Fruit fly (Drosophila melanogaster) whole organism, embryonic: Measurements from ENCODE around the gene CG15514.

Experiments
- Atf6 ChIP-seq: fragments of 200-800 bp; sonication (Bioruptor generic); IDR thresholded peaks from 2 replicates; pipeline ENCODE4 v1.3.6; 2022; ENCODE audit warnings: missing biosample characterization, missing genetic modification characterization
- Bdp1 ChIP-seq: fragments of 200-800 bp; sonication (Bioruptor generic); optimal IDR thresholded peaks from 3 replicates; lab custom pipeline; 2016; ENCODE audit warnings: missing biosample characterization, missing genetic modification characterization
- CG10274 ChIP-seq: fragments of 200-800 bp; sonication (Bioruptor generic); optimal IDR thresholded peaks from 3 replicates; lab custom pipeline; 2017; ENCODE audit warnings: missing biosample characterization, mild to moderate bottlenecking, missing genetic modification characterization
- CG11093 ChIP-seq: fragments of 200-800 bp; sonication (Bioruptor generic); IDR thresholded peaks from 3 replicates; pipeline ENCODE4 v1.3.6; 2022; ENCODE audit warnings: missing biosample characterization, missing genetic modification characterization
- CG11695 ChIP-seq: fragments of 200-800 bp; sonication (Bioruptor generic); IDR thresholded peaks from 3 replicates; pipeline ENCODE4 v1.3.6; 2022; ENCODE audit warnings: missing biosample characterization, missing genetic modification characterization
- CG12391 ChIP-seq: fragments of 200-800 bp; sonication (Bioruptor generic); optimal IDR thresholded peaks from 3 replicates; lab custom pipeline; 2018; ENCODE audit warnings: missing biosample characterization, mild to moderate bottlenecking, missing genetic modification characterization, moderate library complexity
- CG13624 ChIP-seq: fragments of 200-800 bp; sonication (Bioruptor generic); optimal IDR thresholded peaks from 2 replicates; lab custom pipeline; 2016; ENCODE audit warnings: missing biosample characterization, missing genetic modification characterization
- CG14014 ChIP-seq: fragments of 200-800 bp; sonication (Bioruptor generic); IDR thresholded peaks from 2 replicates; pipeline ENCODE4 v1.3.6; 2022; ENCODE audit warnings: missing biosample characterization, missing genetic modification characterization
- CG14667 ChIP-seq: fragments of 200-800 bp; sonication (Bioruptor generic); IDR thresholded peaks from 2 replicates; pipeline ENCODE4 v1.3.6; 2022; ENCODE audit warnings: missing biosample characterization, missing genetic modification characterization
- CG1603 ChIP-seq: fragments of 200-800 bp; sonication (Bioruptor generic); optimal IDR thresholded peaks from 2 replicates; lab custom pipeline; 2019; ENCODE audit warnings: missing biosample characterization, mild to moderate bottlenecking, missing genetic modification characterization, moderate library complexity
- CG16779 ChIP-seq: fragments of 200-800 bp; sonication (Bioruptor generic); IDR thresholded peaks from 2 replicates; pipeline ENCODE4 v1.3.6; 2022; ENCODE audit warnings: missing biosample characterization, missing genetic modification characterization
- CG17829 ChIP-seq: fragments of 200-800 bp; optimal IDR thresholded peaks from 2 replicates; lab custom pipeline; 2019; ENCODE audit warnings: missing biosample characterization, mild to moderate bottlenecking, missing genetic modification characterization, moderate library complexity
- CG2129 ChIP-seq: fragments of 200-800 bp; sonication (Bioruptor generic); IDR thresholded peaks from 2 replicates; pipeline ENCODE4 v1.3.6; 2022; ENCODE audit warnings: missing biosample characterization, missing genetic modification characterization; ENCODE audit not compliant: partially characterized antibody
- CG3065 ChIP-seq: fragments of 200-800 bp; sonication (Bioruptor generic); optimal IDR thresholded peaks from 2 replicates; lab custom pipeline; 2016; ENCODE audit warnings: missing biosample characterization, missing genetic modification characterization
- CG33557 ChIP-seq: fragments of 200-800 bp; sonication (Bioruptor generic); optimal IDR thresholded peaks from 2 replicates; lab custom pipeline; 2019; ENCODE audit warnings: missing biosample characterization, mild to moderate bottlenecking, missing genetic modification characterization, moderate library complexity
- CG3407 ChIP-seq: fragments of 200-800 bp; sonication (Bioruptor generic); optimal IDR thresholded peaks from 2 replicates; lab custom pipeline; 2018; ENCODE audit warnings: missing biosample characterization, mild to moderate bottlenecking, missing genetic modification characterization
- CG4707 ChIP-seq: fragments of 200-800 bp; sonication (Bioruptor generic); optimal IDR thresholded peaks from 2 replicates; lab custom pipeline; 2018; ENCODE audit warnings: missing biosample characterization, mild to moderate bottlenecking, missing genetic modification characterization, moderate library complexity
- CG6254 ChIP-seq: fragments of 200-800 bp; sonication (Bioruptor generic); optimal IDR thresholded peaks from 3 replicates; lab custom pipeline; 2017; ENCODE audit warnings: mild to moderate bottlenecking, missing biosample characterization, missing genetic modification reagents, missing genetic modification characterization
- CG6272 ChIP-seq: fragments of 200-800 bp; sonication (Bioruptor generic); IDR thresholded peaks from 2 replicates; pipeline ENCODE4 v1.3.6; 2022; ENCODE audit warnings: missing biosample characterization, missing genetic modification characterization
- CG6689 ChIP-seq: fragments of 200-800 bp; sonication (Bioruptor generic); IDR thresholded peaks from 2 replicates; pipeline ENCODE4 v1.3.6; 2022; ENCODE audit warnings: missing biosample characterization, missing genetic modification characterization
- Dfd ChIP-seq, 2 experiments: fragments of >200 bp; optimal IDR thresholded peaks; 2 replicates each; lab custom pipeline; 2017; ENCODE audit warnings: missing biosample characterization in 2 of 2, missing genetic modification characterization in 2 of 2
- E2f2 ChIP-seq: fragments of 200-800 bp; sonication (Bioruptor generic); IDR thresholded peaks from 2 replicates; pipeline ENCODE4 v1.3.6; 2022; ENCODE audit warnings: missing biosample characterization, missing genetic modification characterization
- Ets65A ChIP-seq: fragments of 200-800 bp; sonication (Bioruptor generic); peaks from one replicate; lab custom pipeline; 2016; ENCODE audit warnings: missing biosample characterization, missing genetic modification characterization
- Lhr ChIP-seq: fragments of 200-800 bp; sonication (Bioruptor generic); optimal IDR thresholded peaks from 3 replicates; lab custom pipeline; 2017; ENCODE audit warnings: mild to moderate bottlenecking, missing biosample characterization, missing genetic modification reagents, missing genetic modification characterization
- Mrtf ChIP-seq: fragments of 200-800 bp; sonication (Bioruptor generic); IDR thresholded peaks from 3 replicates; pipeline ENCODE4 v1.3.6; 2022; ENCODE audit warnings: missing biosample characterization, missing genetic modification characterization
- NFAT ChIP-seq: fragments of 200-800 bp; sonication (Bioruptor generic); IDR thresholded peaks from 2 replicates; pipeline ENCODE4 v1.3.6; 2022; ENCODE audit warnings: missing biosample characterization, missing genetic modification characterization
- Rfx ChIP-seq: fragments of 200-800 bp; sonication (Bioruptor generic); IDR thresholded peaks from 2 replicates; pipeline ENCODE4 v1.3.6; 2022; ENCODE audit warnings: missing biosample characterization, missing genetic modification characterization
- Six4 ChIP-seq: fragments of 200-800 bp; sonication (Bioruptor generic); optimal IDR thresholded peaks from 2 replicates; lab custom pipeline; 2016; ENCODE audit warnings: missing biosample characterization, missing genetic modification characterization
- Sox102F ChIP-seq: fragments of 200-800 bp; sonication (Bioruptor generic); optimal IDR thresholded peaks from 2 replicates; lab custom pipeline; 2018; ENCODE audit warnings: missing biosample characterization, mild to moderate bottlenecking, missing genetic modification characterization, moderate library complexity
- Sry-δ ChIP-seq: fragments of 200-800 bp; sonication (Bioruptor generic); optimal IDR thresholded peaks from 2 replicates; lab custom pipeline; 2016; ENCODE audit warnings: missing biosample characterization, missing genetic modification characterization
- TFAM ChIP-seq: fragments of 200-800 bp; sonication (Bioruptor generic); optimal IDR thresholded peaks from 2 replicates; lab custom pipeline; 2017; ENCODE audit warnings: missing biosample characterization, missing genetic modification characterization, inconsistent platforms
- ab ChIP-seq: fragments of 200-800 bp; sonication (Bioruptor generic); optimal IDR thresholded peaks from 2 replicates; lab custom pipeline; 2016; ENCODE audit warnings: missing biosample characterization, missing genetic modification characterization
- al ChIP-seq: fragments of 200-800 bp; sonication (Bioruptor generic); IDR thresholded peaks from 2 replicates; pipeline ENCODE4 v1.3.6; 2022; ENCODE audit warnings: missing biosample characterization, missing genetic modification characterization
- ci ChIP-seq: fragments of 200-800 bp; sonication (Bioruptor generic); IDR thresholded peaks from 3 replicates; pipeline ENCODE4 v1.3.6; 2022; ENCODE audit warnings: missing biosample characterization, missing genetic modification characterization
- crol ChIP-seq: fragments of 200-800 bp; sonication (Bioruptor generic); IDR thresholded peaks from 2 replicates; pipeline ENCODE4 v1.3.6; 2022; ENCODE audit warnings: missing biosample characterization, missing genetic modification characterization
- en ChIP-seq: fragments of 200-800 bp; sonication (Bioruptor generic); optimal IDR thresholded peaks from 2 replicates; lab custom pipeline; 2016; ENCODE audit warnings: missing biosample characterization, missing genetic modification characterization
- gcm ChIP-seq: fragments of 200-800 bp; sonication (Bioruptor generic); optimal IDR thresholded peaks from 2 replicates; lab custom pipeline; 2019; ENCODE audit warnings: missing biosample characterization, mild to moderate bottlenecking, missing genetic modification characterization, moderate library complexity
- gfzf ChIP-seq: fragments of 200-800 bp; sonication (Bioruptor generic); optimal IDR thresholded peaks from 2 replicates; lab custom pipeline; 2016; ENCODE audit warnings: missing biosample characterization, mild to moderate bottlenecking, missing genetic modification characterization, moderate library complexity
- h ChIP-seq: fragments of >200 bp; optimal IDR thresholded peaks from 2 replicates; lab custom pipeline; 2017
- hbn ChIP-seq: fragments of 200-800 bp; sonication (Bioruptor generic); IDR thresholded peaks from 2 replicates; pipeline ENCODE4 v1.3.6; 2022; ENCODE audit warnings: missing biosample characterization, missing genetic modification characterization; ENCODE audit not compliant: partially characterized antibody
- her ChIP-seq: fragments of 200-800 bp; sonication (Bioruptor generic); optimal IDR thresholded peaks from 2 replicates; lab custom pipeline; 2016; ENCODE audit warnings: missing biosample characterization, missing genetic modification characterization
- ind ChIP-seq: fragments of 200-800 bp; sonication (Bioruptor generic); optimal IDR thresholded peaks from 3 replicates; lab custom pipeline; 2016; ENCODE audit warnings: missing biosample characterization, missing genetic modification characterization
- ken ChIP-seq: fragments of 200-800 bp; sonication (Bioruptor generic); IDR thresholded peaks from 3 replicates; pipeline ENCODE4 v1.3.6; 2022; ENCODE audit warnings: missing biosample characterization, missing genetic modification characterization
- pho ChIP-seq: fragments of 200-800 bp; sonication (Bioruptor generic); optimal IDR thresholded peaks from 2 replicates; lab custom pipeline; 2016; ENCODE audit warnings: missing biosample characterization, missing genetic modification characterization
- pzg ChIP-seq: fragments of 200-800 bp; sonication (Bioruptor generic); optimal IDR thresholded peaks from 3 replicates; lab custom pipeline; 2018; ENCODE audit warnings: missing biosample characterization, mild to moderate bottlenecking, missing genetic modification characterization, moderate library complexity
- run ChIP-seq: fragments of 200-800 bp; sonication (Bioruptor generic); optimal IDR thresholded peaks from 3 replicates; lab custom pipeline; 2018; ENCODE audit warnings: missing biosample characterization, mild to moderate bottlenecking, missing genetic modification characterization
- sd ChIP-seq: fragments of 200-800 bp; sonication (Bioruptor generic); optimal IDR thresholded peaks from 3 replicates; lab custom pipeline; 2018; ENCODE audit warnings: missing biosample characterization, mild to moderate bottlenecking, missing genetic modification characterization, moderate library complexity
- sens ChIP-seq: fragments of 200-800 bp; sonication (Bioruptor generic); peaks from one replicate; lab custom pipeline; 2016; ENCODE audit warnings: missing biosample characterization, missing genetic modification characterization
- sima ChIP-seq: fragments of 200-800 bp; sonication (Bioruptor generic); optimal IDR thresholded peaks from 2 replicates; lab custom pipeline; 2016; ENCODE audit warnings: missing biosample characterization, missing genetic modification characterization
- sr ChIP-seq: fragments of 200-800 bp; sonication (Bioruptor generic); IDR thresholded peaks from 3 replicates; pipeline ENCODE4 v1.3.6; 2022; ENCODE audit warnings: missing biosample characterization, missing genetic modification characterization
- tio ChIP-seq: fragments of 200-800 bp; sonication (Bioruptor generic); optimal IDR thresholded peaks from 2 replicates; lab custom pipeline; 2017; ENCODE audit warnings: missing biosample characterization, missing genetic modification characterization, inconsistent platforms
- toy ChIP-seq: fragments of 200-800 bp; sonication (Bioruptor generic); IDR thresholded peaks from 2 replicates; pipeline ENCODE4 v1.3.6; 2022; ENCODE audit warnings: missing biosample characterization, missing genetic modification characterization
- wek ChIP-seq: fragments of 200-800 bp; sonication (Bioruptor generic); optimal IDR thresholded peaks from 3 replicates; lab custom pipeline; 2018; ENCODE audit warnings: missing biosample characterization, mild to moderate bottlenecking, missing genetic modification characterization, moderate library complexity
- zfh2 ChIP-seq: fragments of 200-800 bp; sonication (Bioruptor generic); optimal IDR thresholded peaks from 2 replicates; lab custom pipeline; 2016; ENCODE audit warnings: missing biosample characterization, missing genetic modification characterization

The CG15514 gene

DNA sequence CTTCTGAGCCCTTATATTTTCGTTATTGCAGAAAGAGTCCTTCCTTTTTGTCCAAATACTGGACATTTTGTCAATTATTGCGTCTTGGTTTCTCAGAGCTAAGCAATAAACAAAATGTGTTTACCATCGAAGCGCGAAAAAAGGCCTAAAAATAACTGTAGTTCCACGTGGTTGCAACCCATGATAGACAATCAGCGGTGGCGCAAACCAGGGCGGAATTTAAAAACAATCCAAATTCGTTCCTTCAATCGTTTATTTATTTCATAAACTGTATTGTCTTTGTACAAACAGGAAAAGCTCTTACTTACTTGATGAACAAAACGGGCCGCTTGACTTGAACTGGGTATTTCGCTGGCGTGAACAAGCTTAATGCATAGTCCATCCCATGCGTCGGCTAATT is 2.5 kb downstream of the CG15514 start, which contains the start of gene CG7824 (continued):
- TF ChIP-seq sd (tag; lab: Kevin White, UChicago), result no peak
- TF ChIP-seq E2f2 (GFP tag; lab: Robert Waterston, UW), result peak; percentile 88
- no peak for TF ChIP-seq en (GFP tag; lab: Kevin White, UChicago)
- TF ChIP-seq Rfx (GFP tag; lab: Robert Waterston, UW), result 0 out of 2 replicates have a peak, but pooled peaks have one; percentile 8
- TF ChIP-seq TFAM (GFP tag; lab: Kevin White, UChicago), result no peak
- TF ChIP-seq CG3407, result no peak
- TF ChIP-seq CG16779 (GFP tag; lab: Robert Waterston, UW), result no peak
- no peak for TF ChIP-seq CG12391
- no peak for TF ChIP-seq CG14667 (GFP tag; lab: Robert Waterston, UW)
- TF ChIP-seq her (GFP tag; lab: Kevin White, UChicago), result no peak
- no peak for TF ChIP-seq sima (GFP tag; lab: Kevin White, UChicago)
- TF ChIP-seq run, result no peak
- no peak for TF ChIP-seq CG11093 (GFP tag; lab: Robert Waterston, UW)
- peak; percentile 75 for TF ChIP-seq CG13624 (GFP tag; lab: Kevin White, UChicago)
- TF ChIP-seq CG17829, result peak; percentile 11
- TF ChIP-seq ci, result no peak
- TF ChIP-seq CG4707 (GFP tag; lab: Kevin White, UChicago), result no peak
- TF ChIP-seq NFAT (GFP tag; lab: Robert Waterston, UW), result no peak
- TF ChIP-seq Sry-δ (GFP tag; lab: Kevin White, UChicago), result peak; percentile 31
- no peak for TF ChIP-seq sr (GFP tag; lab: Robert Waterston, UW)
- no peak for TF ChIP-seq tio
- TF ChIP-seq Dfd (GFP tag; optimal IDR thresholded peaks at IDR 0.05; lab: Kevin White, UChicago), result no peak
- TF ChIP-seq CG33557 (GFP tag; lab: Kevin White, UChicago), result no peak
- TF ChIP-seq CG6254 (GFP tag; lab: Kevin White, UChicago), result no peak
- no peak for TF ChIP-seq crol (GFP tag; lab: Robert Waterston, UW)
- TF ChIP-seq Six4 (GFP tag; lab: Kevin White, UChicago), result no peak
- no peak for TF ChIP-seq zfh2 (GFP tag; lab: Kevin White, UChicago)
- no peak for TF ChIP-seq Sox102F (GFP tag; lab: Kevin White, UChicago)
- TF ChIP-seq ken (GFP tag; lab: Robert Waterston, UW), result no peak
- TF ChIP-seq pho (GFP tag; lab: Kevin White, UChicago), result no peak
- no peak for TF ChIP-seq al (GFP tag; lab: Robert Waterston, UW)
- TF ChIP-seq CG6272 (GFP tag; lab: Robert Waterston, UW), result no peak
- no peak for TF ChIP-seq CG3065 (GFP tag; lab: Kevin White, UChicago)
- peak; percentile 30 for TF ChIP-seq Lhr (GFP tag; lab: Kevin White, UChicago)
- TF ChIP-seq gcm (GFP tag; lab: Kevin White, UChicago), result no peak
- TF ChIP-seq sens (GFP tag; lab: Kevin White, UChicago), result no peak
- TF ChIP-seq h (lab: Kevin White, UChicago), result no peak
- no peak for TF ChIP-seq wek (GFP tag; lab: Kevin White, UChicago)
- TF ChIP-seq Mrtf (GFP tag; lab: Robert Waterston, UW), result no peak
- TF ChIP-seq gfzf, result peak; percentile 91
- TF ChIP-seq ab (GFP tag; lab: Kevin White, UChicago), result no peak
- no peak for TF ChIP-seq CG10274 (GFP tag; lab: Kevin White, UChicago)
- no peak for TF ChIP-seq CG2129 (GFP tag; lab: Robert Waterston, UW)
- TF ChIP-seq CG11695 (GFP tag; lab: Robert Waterston, UW), result no peak
- TF ChIP-seq CG14014 (GFP tag; lab: Robert Waterston, UW), result no peak
- no peak for TF ChIP-seq hbn
- peak; percentile 72 for TF ChIP-seq CG1603 (tag; lab: Kevin White, UChicago)
- no peak for TF ChIP-seq CG6689 (GFP tag; lab: Robert Waterston, UW)
- no peak for TF ChIP-seq Ets65A (GFP tag; lab: Kevin White, UChicago)
- TF ChIP-seq Atf6 (GFP tag; lab: Robert Waterston, UW), result no peak
- TF ChIP-seq toy (GFP tag; lab: Robert Waterston, UW), result no peak
- TF ChIP-seq pzg (GFP tag; lab: Kevin White, UChicago), result peak; percentile 74
- no peak for TF ChIP-seq Bdp1 (GFP tag; lab: Kevin White, UChicago)
- TF ChIP-seq ind (GFP tag; lab: Kevin White, UChicago), result no peak
